Fruit fly (Drosophila melanogaster) whole organism, adult: Measurements from ENCODE around the gene Hr4.

Source experiments
- CG11617 ChIP-seq: fragments of 200-800 bp; sonication (Bioruptor generic); optimal IDR thresholded peaks from 2 replicates; lab custom pipeline; 2017; ENCODE audit warnings: mild to moderate bottlenecking, missing biosample characterization, missing genetic modification reagents, missing genetic modification characterization
- CG12768 ChIP-seq: fragments of 200-800 bp; sonication (Bioruptor generic); optimal IDR thresholded peaks from 2 replicates; lab custom pipeline; 2017; ENCODE audit warnings: missing biosample characterization, missing genetic modification characterization, mild to moderate bottlenecking, moderate library complexity, missing genetic modification reagents
- CG14711 ChIP-seq: fragments of 200-800 bp; sonication (Bioruptor generic); optimal IDR thresholded peaks from 2 replicates; lab custom pipeline; 2018; ENCODE audit warnings: missing biosample characterization, mild to moderate bottlenecking, missing genetic modification characterization, moderate library complexity
- CG1620 ChIP-seq: fragments of 200-800 bp; sonication (Bioruptor generic); optimal IDR thresholded peaks from 2 replicates; lab custom pipeline; 2016; ENCODE audit warnings: missing biosample characterization, missing genetic modification characterization
- CG33017 ChIP-seq: fragments of 200-800 bp; sonication (Bioruptor generic); optimal IDR thresholded peaks from 2 replicates; lab custom pipeline; 2018; ENCODE audit warnings: missing biosample characterization, mild to moderate bottlenecking, missing genetic modification characterization, moderate library complexity
- CG5204 ChIP-seq: fragments of 200-800 bp; sonication (Bioruptor generic); optimal IDR thresholded peaks from 2 replicates; lab custom pipeline; 2016; ENCODE audit warnings: missing biosample characterization, missing genetic modification characterization
- CG7045 ChIP-seq: fragments of 200-800 bp; sonication (Bioruptor generic); optimal IDR thresholded peaks from 2 replicates; lab custom pipeline; 2017; ENCODE audit warnings: missing biosample characterization, mild to moderate bottlenecking, missing genetic modification characterization
- CG7101 ChIP-seq: fragments of 200-800 bp; sonication (Bioruptor generic); optimal IDR thresholded peaks from 2 replicates; lab custom pipeline; 2018; ENCODE audit warnings: missing biosample characterization, mild to moderate bottlenecking, missing genetic modification characterization, moderate library complexity
- Clk ChIP-seq: fragments of 200-800 bp; sonication (Bioruptor generic); optimal IDR thresholded peaks from 2 replicates; lab custom pipeline; 2017; ENCODE audit warnings: missing biosample characterization, missing genetic modification characterization
- Crg-1 ChIP-seq: fragments of 200-800 bp; sonication (Bioruptor generic); optimal IDR thresholded peaks from 2 replicates; lab custom pipeline; 2016; ENCODE audit warnings: missing biosample characterization, missing genetic modification characterization
- Hr96 ChIP-seq: fragments of 200-800 bp; sonication (Bioruptor generic); optimal IDR thresholded peaks from 2 replicates; lab custom pipeline; 2016; ENCODE audit warnings: missing biosample characterization, missing genetic modification characterization
- Mnt ChIP-seq: fragments of 200-800 bp; sonication (Bioruptor generic); optimal IDR thresholded peaks from 2 replicates; lab custom pipeline; 2016; ENCODE audit warnings: missing biosample characterization, mild to moderate bottlenecking, missing genetic modification characterization
- bab1 ChIP-seq: fragments of 200-800 bp; sonication (Bioruptor generic); optimal IDR thresholded peaks from 3 replicates; lab custom pipeline; 2019; ENCODE audit warnings: missing biosample characterization, mild to moderate bottlenecking, missing genetic modification characterization, moderate library complexity
- cic ChIP-seq: fragments of 200-800 bp; sonication (Bioruptor generic); optimal IDR thresholded peaks from 2 replicates; lab custom pipeline; 2017; ENCODE audit warnings: missing biosample characterization, mild to moderate bottlenecking, missing genetic modification characterization, moderate library complexity
- cnc ChIP-seq, 2 experiments: fragments of >200 bp; optimal IDR thresholded peaks; 2 replicates each; lab custom pipeline; 2017
- kay ChIP-seq: fragments of 200-800 bp; sonication (Bioruptor generic); peaks from one replicate; lab custom pipeline; 2016; ENCODE audit warnings: missing biosample characterization, missing genetic modification characterization, borderline replicate concordance
- ovo ChIP-seq: fragments of 200-800 bp; sonication (Bioruptor generic); optimal IDR thresholded peaks from 2 replicates; lab custom pipeline; 2016; ENCODE audit warnings: missing biosample characterization, missing genetic modification characterization
- pad ChIP-seq: fragments of 200-800 bp; sonication (Bioruptor generic); optimal IDR thresholded peaks from 3 replicates; lab custom pipeline; 2017; ENCODE audit warnings: missing biosample characterization, missing genetic modification characterization, mild to moderate bottlenecking, moderate library complexity, missing genetic modification reagents
- tj ChIP-seq: fragments of 200-800 bp; sonication (Bioruptor generic); optimal IDR thresholded peaks from 3 replicates; lab custom pipeline; 2017; ENCODE audit warnings: missing biosample characterization, mild to moderate bottlenecking, missing genetic modification characterization, moderate library complexity
- toe ChIP-seq: fragments of 200-800 bp; sonication (Bioruptor generic); optimal IDR thresholded peaks from 2 replicates; lab custom pipeline; 2016; ENCODE audit warnings: missing biosample characterization, missing genetic modification characterization

Hr4 gene

DNA sequence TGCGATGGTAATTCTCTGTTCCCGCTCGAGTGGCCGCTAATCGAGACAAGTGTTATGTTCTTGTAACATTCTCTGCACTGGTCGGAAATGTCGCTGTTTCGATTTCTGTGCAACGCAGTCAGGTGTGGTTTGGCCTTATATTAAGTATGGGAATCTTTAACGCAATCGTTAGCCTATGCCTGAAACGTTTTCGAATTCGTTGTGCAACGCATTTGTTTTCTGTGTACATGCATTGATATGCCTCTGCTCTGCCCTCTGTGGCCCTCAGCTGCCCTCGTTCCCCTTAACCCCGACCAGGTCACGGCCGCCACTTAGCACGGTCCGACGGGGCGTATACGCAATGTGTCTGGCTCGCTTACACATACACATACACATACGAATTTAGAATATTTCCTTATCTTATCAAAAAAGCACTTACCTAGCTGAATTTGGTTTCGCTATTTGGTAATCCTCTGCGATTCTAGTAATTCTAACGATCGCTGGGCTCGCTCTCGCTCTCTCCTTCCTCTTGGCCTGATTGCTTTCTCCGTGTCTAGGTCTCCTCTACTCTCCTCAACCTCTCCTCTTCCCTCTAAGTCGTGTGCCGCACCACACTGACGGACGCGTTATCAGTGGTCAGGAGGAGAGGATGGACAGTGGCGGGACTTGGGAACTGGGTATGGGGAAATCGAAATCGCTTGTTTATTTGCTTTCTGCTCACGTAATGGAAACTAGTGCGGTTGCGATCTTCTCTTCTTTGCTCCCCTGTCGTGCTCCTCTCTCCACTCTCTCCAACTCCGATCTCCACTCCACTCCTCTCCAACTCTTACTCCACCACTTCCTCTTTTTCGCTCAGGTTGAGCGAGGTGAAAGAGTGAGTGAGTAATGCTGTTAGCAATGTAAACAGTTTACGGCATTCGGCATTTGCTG lies 107.3 kb downstream of the Hr4 start:
- TF ChIP-seq cic (GFP tag; lab: Kevin White, UChicago) (peak; percentile 53), cnc (optimal IDR thresholded peaks at IDR 0.05; lab: Kevin White, UChicago) (no peak), ovo (no peak), kay (GFP tag; lab: Kevin White, UChicago) (peak; percentile 70), pad (GFP tag; lab: Kevin White, UChicago) (peak; percentile 19), CG12768 (peak; percentile 27), Clk (no peak), CG5204 (GFP tag; lab: Kevin White, UChicago) (no peak), toe (GFP tag; lab: Kevin White, UChicago) (no peak), Hr96 (GFP tag; lab: Kevin White, UChicago) (no peak), CG14711 (tag; lab: Kevin White, UChicago) (no peak), Mnt (peak; percentile 51), CG7045 (no peak)

DNA sequence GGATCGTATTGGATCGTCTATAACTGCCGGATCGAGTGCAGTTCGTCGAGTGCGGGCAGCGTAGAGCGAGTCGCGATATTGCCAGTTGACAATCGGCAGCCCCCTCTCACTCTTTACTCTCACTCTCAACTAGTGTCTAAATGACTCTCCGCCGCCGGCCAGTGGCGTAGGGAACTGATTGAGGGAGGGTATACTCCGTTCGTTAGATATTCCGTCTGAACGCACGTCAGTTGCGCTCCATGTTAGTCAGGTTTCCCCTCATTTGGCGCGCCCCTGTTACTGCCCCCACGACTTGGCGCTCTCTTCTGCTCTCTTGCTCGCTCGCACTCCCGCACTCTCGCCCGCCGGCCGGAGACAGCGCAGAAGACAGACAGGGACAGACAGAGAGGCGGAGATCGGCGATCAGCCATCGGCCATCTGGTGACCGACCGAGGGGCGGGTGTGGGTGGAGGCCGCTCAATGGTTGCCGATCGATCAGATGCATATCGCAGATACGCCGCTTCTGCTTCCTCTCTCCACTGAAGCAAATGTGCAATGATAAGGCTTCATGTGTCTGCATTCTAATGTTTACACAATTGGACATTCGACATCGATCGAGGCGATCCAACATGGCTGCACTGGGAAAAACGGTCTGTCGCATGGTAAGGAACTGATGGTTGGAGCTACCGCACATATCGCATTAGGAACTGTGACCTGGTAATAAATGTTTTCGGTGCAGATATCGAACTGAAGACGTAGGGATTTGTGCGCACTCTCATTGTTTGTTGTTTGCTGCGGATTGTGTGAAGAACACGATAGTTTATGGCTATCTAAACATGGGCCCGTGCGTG lies 108.5 kb downstream of the Hr4 start, which contains the start of gene moody:
Gene moody (minus strand): TSS at position 51 of the 830 bp plus-strand sequence.
- TF ChIP-seq tj (GFP tag; lab: Kevin White, UChicago) = peak; percentile 92
- no peak for TF ChIP-seq kay (GFP tag; lab: Kevin White, UChicago)
- TF ChIP-seq CG7045 = peak; percentile 93
- peak; percentile 97 for TF ChIP-seq CG12768
- peak; percentile 97 for TF ChIP-seq CG11617 (GFP tag; lab: Kevin White, UChicago)
- peak; percentile 99 for TF ChIP-seq bab1 (GFP tag; lab: Kevin White, UChicago)
- TF ChIP-seq toe (GFP tag; lab: Kevin White, UChicago) = peak; percentile 93
- TF ChIP-seq CG1620 = peak; percentile 99
- peak; percentile 96 for TF ChIP-seq CG5204 (GFP tag; lab: Kevin White, UChicago)
- peak; percentile 94 for TF ChIP-seq ovo
- TF ChIP-seq Clk = peak; percentile 94
- TF ChIP-seq cic (GFP tag; lab: Kevin White, UChicago) = peak; percentile 92
- peak; percentile 96 for TF ChIP-seq Mnt
- peak; percentile 95 for TF ChIP-seq CG33017 (tag; lab: Kevin White, UChicago)
- peak; percentile 98 for TF ChIP-seq Crg-1 (GFP tag; lab: Kevin White, UChicago)
- peak; percentile 97 for TF ChIP-seq pad (GFP tag; lab: Kevin White, UChicago)
- TF ChIP-seq cnc (optimal IDR thresholded peaks at IDR 0.05; lab: Kevin White, UChicago) = no peak
- peak; percentile 93 for TF ChIP-seq CG14711 (tag; lab: Kevin White, UChicago)
- TF ChIP-seq Hr96 (GFP tag; lab: Kevin White, UChicago) = peak; percentile 99
- TF ChIP-seq CG7101 (tag; lab: Kevin White, UChicago) = peak; percentile 98
